Worm (Caenorhabditis elegans) whole organism, L2 larva: ENCODE measurements around the gene mig-18.

ENCODE experiments used
- C34F6.9 ChIP-seq: fragments of 150-350 bp; optimal IDR thresholded peaks from 2 replicates; lab custom pipeline; 2014; ENCODE audit warnings: missing biosample characterization, missing genetic modification characterization
- F13H6.1 ChIP-seq: sonication (generic microtip); optimal IDR thresholded peaks from 2 replicates; lab custom pipeline; 2016; ENCODE audit warnings: missing genetic modification characterization, missing compliant biosample characterization
- R02D3.7 ChIP-seq: fragments of 150-350 bp; optimal IDR thresholded peaks from 2 replicates; lab custom pipeline; 2014; ENCODE audit warnings: missing biosample characterization, missing genetic modification characterization
- ZK546.5 ChIP-seq: sonication (generic microtip); optimal IDR thresholded peaks from 2 replicates; lab custom pipeline; 2017; ENCODE audit warnings: missing biosample characterization, missing genetic modification characterization
- alr-1 ChIP-seq: fragments of 150-350 bp; optimal IDR thresholded peaks from 2 replicates; lab custom pipeline; 2014; ENCODE audit warnings: missing biosample characterization, missing genetic modification characterization
- ama-1 ChIP-seq: fragments of 150-350 bp; optimal IDR thresholded peaks from 2 replicates; lab custom pipeline; 2018; ENCODE audit warnings: inconsistent platforms
- blmp-1 ChIP-seq: sonication (generic microtip); optimal IDR thresholded peaks from 2 replicates; lab custom pipeline; 2017; ENCODE audit warnings: missing genetic modification characterization, mild to moderate bottlenecking, missing compliant biosample characterization, antibody characterized with exemption, moderate library complexity; ENCODE audit not compliant: insufficient read depth
- ceh-16 ChIP-seq: fragments of 150-350 bp; optimal IDR thresholded peaks from 2 replicates; lab custom pipeline; 2014; ENCODE audit warnings: missing biosample characterization, missing genetic modification characterization
- ceh-82 ChIP-seq: fragments of 150-350 bp; optimal IDR thresholded peaks from 2 replicates; lab custom pipeline; 2014; ENCODE audit warnings: missing biosample characterization, missing genetic modification characterization
- crh-2 ChIP-seq: sonication (generic microtip); optimal IDR thresholded peaks from 2 replicates; lab custom pipeline; 2017; ENCODE audit warnings: missing biosample characterization, missing genetic modification characterization
- dmd-4 ChIP-seq: sonication (generic microtip); optimal IDR thresholded peaks from 2 replicates; lab custom pipeline; 2017; ENCODE audit warnings: missing biosample characterization, missing genetic modification characterization
- elt-1 ChIP-seq: fragments of 150-350 bp; optimal IDR thresholded peaks from 2 replicates; lab custom pipeline; 2014; ENCODE audit warnings: missing biosample characterization, missing genetic modification characterization
- elt-3 ChIP-seq: sonication (generic microtip); optimal IDR thresholded peaks from 2 replicates; lab custom pipeline; 2017; ENCODE audit warnings: missing biosample characterization, missing genetic modification characterization
- fos-1 ChIP-seq: fragments of 150-350 bp; optimal IDR thresholded peaks from 2 replicates; lab custom pipeline; 2014; ENCODE audit warnings: missing biosample characterization, missing genetic modification characterization
- gmeb-1 ChIP-seq: fragments of 150-350 bp; optimal IDR thresholded peaks from 2 replicates; lab custom pipeline; 2014; ENCODE audit warnings: missing biosample characterization, missing genetic modification characterization
- lin-13 ChIP-seq: fragments of 150-350 bp; optimal IDR thresholded peaks from 2 replicates; lab custom pipeline; 2014; ENCODE audit warnings: missing biosample characterization, missing genetic modification reagents, missing genetic modification characterization
- lin-39 ChIP-seq: fragments of 150-350 bp; optimal IDR thresholded peaks from 2 replicates; lab custom pipeline; 2014; ENCODE audit warnings: missing biosample characterization, missing genetic modification reagents, missing genetic modification characterization
- lsy-2 ChIP-seq, 2 experiments: fragments of 150-350 bp in 1 of 2; sonication (generic microtip) in 1 of 2; optimal IDR thresholded peaks; 2 replicates each; lab custom pipeline; 2014 to 2017; ENCODE audit warnings: missing biosample characterization in 2 of 2, missing genetic modification characterization in 2 of 2
- mbf-1 ChIP-seq: sonication (generic microtip); optimal IDR thresholded peaks from 2 replicates; lab custom pipeline; 2017; ENCODE audit warnings: missing biosample characterization, missing genetic modification characterization
- mdl-1 ChIP-seq, 2 experiments: fragments of 150-350 bp in 1 of 2; sonication (generic microtip) in 1 of 2; optimal IDR thresholded peaks; 2 replicates each; lab custom pipeline; 2017; ENCODE audit warnings: missing biosample characterization in 2 of 2, missing genetic modification characterization in 2 of 2
- nhr-10 ChIP-seq: sonication (generic microtip); optimal IDR thresholded peaks from 2 replicates; lab custom pipeline; 2017; ENCODE audit warnings: missing biosample characterization, missing genetic modification characterization
- nhr-11 ChIP-seq: fragments of 150-350 bp; optimal IDR thresholded peaks from 2 replicates; lab custom pipeline; 2014; ENCODE audit warnings: missing biosample characterization, missing genetic modification characterization
- nhr-12 ChIP-seq: fragments of 150-350 bp; optimal IDR thresholded peaks from 2 replicates; lab custom pipeline; 2014; ENCODE audit warnings: missing biosample characterization, missing genetic modification characterization
- nhr-129 ChIP-seq: fragments of 150-350 bp; optimal IDR thresholded peaks from 2 replicates; lab custom pipeline; 2014; ENCODE audit warnings: missing biosample characterization, missing genetic modification characterization
- nhr-21 ChIP-seq: fragments of 150-350 bp; optimal IDR thresholded peaks from 2 replicates; lab custom pipeline; 2014; ENCODE audit warnings: missing biosample characterization, missing genetic modification characterization
- nhr-23 ChIP-seq: fragments of 150-350 bp; optimal IDR thresholded peaks from 2 replicates; lab custom pipeline; 2014; ENCODE audit warnings: missing biosample characterization, missing genetic modification reagents, missing genetic modification characterization
- nhr-25 ChIP-seq: fragments of 150-350 bp; sonication (generic microtip); optimal IDR thresholded peaks from 3 replicates; lab custom pipeline; 2014; ENCODE audit warnings: missing biosample characterization, missing genetic modification characterization
- nhr-77 ChIP-seq: fragments of 150-350 bp; optimal IDR thresholded peaks from 2 replicates; lab custom pipeline; 2014; ENCODE audit warnings: missing biosample characterization, missing genetic modification characterization
- peb-1 ChIP-seq: fragments of 150-350 bp; optimal IDR thresholded peaks from 2 replicates; lab custom pipeline; 2014; ENCODE audit warnings: missing biosample characterization, missing genetic modification characterization
- sem-4 ChIP-seq: fragments of 150-350 bp; optimal IDR thresholded peaks from 2 replicates; lab custom pipeline; 2014; ENCODE audit warnings: missing biosample characterization, missing genetic modification reagents, missing genetic modification characterization
- skn-1 ChIP-seq: sonication (generic microtip); optimal IDR thresholded peaks from 2 replicates; lab custom pipeline; 2017; ENCODE audit warnings: missing biosample characterization, missing genetic modification characterization
- sma-3 ChIP-seq: sonication (generic microtip); optimal IDR thresholded peaks from 2 replicates; lab custom pipeline; 2016; ENCODE audit warnings: missing genetic modification reagents, missing genetic modification characterization, missing compliant biosample characterization
- sma-9 ChIP-seq, 2 experiments: fragments of 150-350 bp in 1 of 2; sonication (generic microtip) in 1 of 2; optimal IDR thresholded peaks; 2 replicates each; lab custom pipeline; 2014 to 2016; ENCODE audit warnings: missing genetic modification characterization in 2 of 2, mild to moderate bottlenecking in 1 of 2, missing biosample characterization in 1 of 2, missing compliant biosample characterization in 1 of 2, missing genetic modification reagents in 1 of 2, moderate library complexity in 1 of 2
- snpc-4 ChIP-seq: fragments of 150-350 bp; optimal IDR thresholded peaks from 2 replicates; lab custom pipeline; 2014; ENCODE audit warnings: missing biosample characterization, missing genetic modification characterization
- unc-39 ChIP-seq: fragments of 150-350 bp; optimal IDR thresholded peaks from 2 replicates; lab custom pipeline; 2014; ENCODE audit warnings: missing biosample characterization, missing genetic modification characterization
- unc-55 ChIP-seq: fragments of 150-350 bp; sonication (generic microtip); optimal IDR thresholded peaks from 3 replicates; lab custom pipeline; 2014; ENCODE audit warnings: missing biosample characterization, missing genetic modification reagents, missing genetic modification characterization
- unc-62 ChIP-seq: fragments of 150-350 bp; optimal IDR thresholded peaks from 2 replicates; lab custom pipeline; 2014; ENCODE audit warnings: missing biosample characterization, missing genetic modification reagents, missing genetic modification characterization
- zag-1 ChIP-seq: fragments of 150-350 bp; optimal IDR thresholded peaks from 2 replicates; lab custom pipeline; 2014; ENCODE audit warnings: missing biosample characterization, missing genetic modification characterization
- ztf-11 ChIP-seq: sonication (generic microtip); optimal IDR thresholded peaks from 2 replicates; lab custom pipeline; 2017; ENCODE audit warnings: missing biosample characterization, missing genetic modification characterization
- ztf-4 ChIP-seq: fragments of 150-350 bp; optimal IDR thresholded peaks from 2 replicates; lab custom pipeline; 2014; ENCODE audit warnings: missing biosample characterization, missing genetic modification characterization

mig-18 gene

ce11 chrIII:13423414-13423813, 20.4 kb downstream of the mig-18 start, which contains the start of gene exo-1:
exo-1 (plus strand) TSS chrIII:13423514.
- TF ChIP-seq fos-1 (tag; lab: Kevin White, UChicago) (peak; percentile 63), zag-1 (peak; percentile 1), crh-2 (peak; percentile 66), ztf-4 (tag; lab: Kevin White, UChicago) (no peak), sma-3 (peak; percentile 70), snpc-4 (peak; percentile 53), lin-13 (GFP tag; lab: Kevin White, UChicago) (peak; percentile 75), lsy-2 (tag; optimal IDR thresholded peaks at IDR 0.05; lab: Kevin White, UChicago) (peak in 1 of 2 experiments; percentile 77), unc-62 (GFP tag; lab: Kevin White, UChicago) (no peak), C34F6.9 (tag; lab: Kevin White, UChicago) (peak; percentile 41), nhr-25 (tag; lab: Kevin White, UChicago) (peak; percentile 63), unc-39 (tag; lab: Kevin White, UChicago) (no peak), ceh-82 (tag; lab: Kevin White, UChicago) (no peak), ztf-11 (tag; lab: Kevin White, UChicago) (no peak), nhr-129 (tag; lab: Kevin White, UChicago) (peak; percentile 70), elt-3 (tag; lab: Kevin White, UChicago) (no peak), sma-9 (GFP tag; optimal IDR thresholded peaks at IDR 0.05; lab: Kevin White, UChicago) (peak; percentile 26), sma-9 (tag; optimal IDR thresholded peaks at IDR 0.05; lab: Kevin White, UChicago) (no peak), gmeb-1 (peak; percentile 91), unc-55 (GFP tag; lab: Kevin White, UChicago) (peak; percentile 87), lin-39 (tag; lab: Kevin White, UChicago) (no peak), dmd-4 (tag; lab: Kevin White, UChicago) (no peak), blmp-1 (tag; lab: Kevin White, UChicago) (peak; percentile 21)

ce11 chrIII:13426036-13426435, 23.0 kb downstream of the mig-18 start, which contains the start of gene cope-1:
cope-1 (plus strand) TSS chrIII:13426264.
- TF ChIP-seq skn-1 (tag; lab: Kevin White, UChicago), result no peak
- peak; percentile 56 for TF ChIP-seq gmeb-1
- peak; percentile 75 for TF ChIP-seq crh-2
- TF ChIP-seq nhr-129 (tag; lab: Kevin White, UChicago), result no peak
- TF ChIP-seq unc-55 (GFP tag; lab: Kevin White, UChicago), result peak; percentile 25
- no peak for TF ChIP-seq ZK546.5 (tag; lab: Kevin White, UChicago)
- no peak for TF ChIP-seq ama-1 (lab: Kevin White, UChicago)
- TF ChIP-seq zag-1, result no peak
- peak; percentile 51 for TF ChIP-seq C34F6.9 (tag; lab: Kevin White, UChicago)
- no peak for TF ChIP-seq nhr-25 (tag; lab: Kevin White, UChicago)
- peak in 1 of 2 experiments; percentile 62 for TF ChIP-seq lsy-2 (tag; optimal IDR thresholded peaks at IDR 0.05; lab: Kevin White, UChicago)
- TF ChIP-seq, all 48 proteins: peak for 5

- TF ChIP-seq lsy-2 (tag; optimal IDR thresholded peaks at IDR 0.05; lab: Kevin White, UChicago) (no peak), ztf-11 (tag; lab: Kevin White, UChicago) (no peak), nhr-129 (tag; lab: Kevin White, UChicago) (no peak), F13H6.1 (no peak), mbf-1 (tag; lab: Kevin White, UChicago) (no peak), fos-1 (tag; lab: Kevin White, UChicago) (no peak), nhr-21 (no peak), unc-55 (GFP tag; lab: Kevin White, UChicago) (no peak), nhr-12 (tag; lab: Kevin White, UChicago) (no peak), ztf-4 (tag; lab: Kevin White, UChicago) (no peak), elt-3 (tag; lab: Kevin White, UChicago) (no peak), sma-3 (no peak), peb-1 (no peak), nhr-77 (tag; lab: Kevin White, UChicago) (no peak), dmd-4 (tag; lab: Kevin White, UChicago) (no peak), elt-1 (tag; lab: Kevin White, UChicago) (no peak), crh-2 (no peak), ama-1 (lab: Kevin White, UChicago) (no peak)
- TF ChIP-seq, all 48 proteins: peak for 0
Measured at ce11 chrIII:13427817-13428216, 24.8 kb downstream of the mig-18 start.

ce11 chrIII:13429668-13430067, 26.6 kb downstream of the mig-18 start, which contains the start of gene bli-5:
bli-5 (minus strand) TSS chrIII:13429768.
- TF ChIP-seq lin-13 (GFP tag; lab: Kevin White, UChicago) (no peak), R02D3.7 (no peak), alr-1 (tag; lab: Kevin White, UChicago) (no peak), nhr-12 (tag; lab: Kevin White, UChicago) (no peak), elt-1 (tag; lab: Kevin White, UChicago) (no peak), nhr-11 (tag; lab: Kevin White, UChicago) (no peak), ceh-82 (tag; lab: Kevin White, UChicago) (no peak), ama-1 (lab: Kevin White, UChicago) (no peak), sem-4 (tag; lab: Kevin White, UChicago) (no peak), ztf-4 (tag; lab: Kevin White, UChicago) (no peak), nhr-23 (tag; lab: Kevin White, UChicago) (no peak), mdl-1 (tag; optimal IDR thresholded peaks at IDR 0.05; lab: Kevin White, UChicago) (no peak), unc-62 (GFP tag; lab: Kevin White, UChicago) (no peak), nhr-10 (tag; lab: Kevin White, UChicago) (no peak), fos-1 (tag; lab: Kevin White, UChicago) (no peak), nhr-129 (tag; lab: Kevin White, UChicago) (no peak), ceh-16 (no peak), lsy-2 (tag; optimal IDR thresholded peaks at IDR 0.05; lab: Kevin White, UChicago) (no peak), skn-1 (tag; lab: Kevin White, UChicago) (no peak), peb-1 (no peak)
